Fruit fly (Drosophila melanogaster): ENCODE data around the gene cm.

dm6 chrX:7001135-7001769 lies 9.7 kb downstream of the cm start:
- TF ChIP-seq Hr39 (optimal IDR thresholded peaks at IDR 0.05), result no peak
- TF ChIP-seq CG18599 (GFP tag; optimal IDR thresholded peaks at IDR 0.05), result peak; percentile 75
